Fruit fly (Drosophila melanogaster) whole organism, embryonic: ENCODE data around the gene Rrp46.

Experiments used
- ATbp ChIP-seq: fragments of 200-800 bp; sonication (Bioruptor generic); optimal IDR thresholded peaks from 2 replicates; lab custom pipeline; 2017; ENCODE audit warnings: missing biosample characterization, mild to moderate bottlenecking, missing genetic modification characterization, missing genetic modification reagents
- Atf6 ChIP-seq: fragments of 200-800 bp; sonication (Bioruptor generic); IDR thresholded peaks from 2 replicates; pipeline ENCODE4 v1.3.6; 2022; ENCODE audit warnings: missing biosample characterization, missing genetic modification characterization
- CG10209 ChIP-seq: fragments of 200-800 bp; sonication (Bioruptor generic); optimal IDR thresholded peaks from 3 replicates; lab custom pipeline; 2017; ENCODE audit warnings: missing biosample characterization, mild to moderate bottlenecking, missing genetic modification characterization, missing genetic modification reagents
- CG10654 ChIP-seq: fragments of 200-800 bp; sonication (Bioruptor generic); optimal IDR thresholded peaks from 2 replicates; lab custom pipeline; 2016; ENCODE audit warnings: missing biosample characterization, missing genetic modification characterization
- CG12219 ChIP-seq: fragments of 200-800 bp; sonication (Bioruptor generic); optimal IDR thresholded peaks from 3 replicates; lab custom pipeline; 2018; ENCODE audit warnings: missing biosample characterization, mild to moderate bottlenecking, missing genetic modification characterization
- CG15601 ChIP-seq: fragments of 200-800 bp; sonication (Bioruptor generic); optimal IDR thresholded peaks from 3 replicates; lab custom pipeline; 2019; ENCODE audit warnings: missing biosample characterization, mild to moderate bottlenecking, missing genetic modification characterization, moderate library complexity
- CG16813 ChIP-seq: fragments of 200-800 bp; sonication (Bioruptor generic); IDR thresholded peaks from 3 replicates; pipeline ENCODE4 v1.3.6; 2022; ENCODE audit warnings: missing biosample characterization, missing genetic modification characterization; ENCODE audit not compliant: partially characterized antibody
- CG17802 ChIP-seq: fragments of 200-800 bp; sonication (Bioruptor generic); optimal IDR thresholded peaks from 2 replicates; lab custom pipeline; 2018; ENCODE audit warnings: missing biosample characterization, mild to moderate bottlenecking, missing genetic modification characterization, moderate library complexity
- CG17829 ChIP-seq: fragments of 200-800 bp; optimal IDR thresholded peaks from 2 replicates; lab custom pipeline; 2019; ENCODE audit warnings: missing biosample characterization, mild to moderate bottlenecking, missing genetic modification characterization, moderate library complexity
- CG18599 ChIP-seq: fragments of 200-800 bp; sonication (Bioruptor generic); optimal IDR thresholded peaks from 3 replicates; lab custom pipeline; 2017; ENCODE audit warnings: missing biosample characterization, missing genetic modification characterization, mild to moderate bottlenecking, moderate library complexity, missing genetic modification reagents
- CG18764 ChIP-seq: fragments of 200-800 bp; sonication (Bioruptor generic); optimal IDR thresholded peaks from 3 replicates; lab custom pipeline; 2016; ENCODE audit warnings: missing biosample characterization, missing genetic modification characterization
- CG2129 ChIP-seq: fragments of 200-800 bp; sonication (Bioruptor generic); IDR thresholded peaks from 2 replicates; pipeline ENCODE4 v1.3.6; 2022; ENCODE audit warnings: missing biosample characterization, missing genetic modification characterization; ENCODE audit not compliant: partially characterized antibody
- CG2712 ChIP-seq: fragments of 200-800 bp; optimal IDR thresholded peaks from 3 replicates; lab custom pipeline; 2019; ENCODE audit warnings: missing biosample characterization, mild to moderate bottlenecking, missing genetic modification characterization, moderate library complexity
- CG3065 ChIP-seq: fragments of 200-800 bp; sonication (Bioruptor generic); optimal IDR thresholded peaks from 2 replicates; lab custom pipeline; 2016; ENCODE audit warnings: missing biosample characterization, missing genetic modification characterization
- CG4424 ChIP-seq: fragments of 200-800 bp; sonication (Bioruptor generic); optimal IDR thresholded peaks from 3 replicates; lab custom pipeline; 2016; ENCODE audit warnings: missing biosample characterization, missing genetic modification characterization
- CG5245 ChIP-seq: fragments of 200-800 bp; sonication (Bioruptor generic); optimal IDR thresholded peaks from 3 replicates; lab custom pipeline; 2016; ENCODE audit warnings: missing biosample characterization, missing genetic modification characterization
- CG6254 ChIP-seq: fragments of 200-800 bp; sonication (Bioruptor generic); optimal IDR thresholded peaks from 3 replicates; lab custom pipeline; 2017; ENCODE audit warnings: mild to moderate bottlenecking, missing biosample characterization, missing genetic modification reagents, missing genetic modification characterization
- CG6813 ChIP-seq: fragments of 200-800 bp; sonication (Bioruptor generic); optimal IDR thresholded peaks from 2 replicates; lab custom pipeline; 2017; ENCODE audit warnings: missing biosample characterization, missing genetic modification characterization, mild to moderate bottlenecking, moderate library complexity, missing genetic modification reagents
- CG7556 ChIP-seq: fragments of 200-800 bp; sonication (Bioruptor generic); optimal IDR thresholded peaks from 2 replicates; lab custom pipeline; 2017; ENCODE audit warnings: missing biosample characterization, mild to moderate bottlenecking, missing genetic modification characterization
- D ChIP-seq, 2 experiments: fragments of 200-800 bp in 1 of 2; fragments of >200 bp in 1 of 2; sonication (Bioruptor generic) in 1 of 2; optimal IDR thresholded peaks; 2 replicates in 1 of 2; 3 replicates in 1 of 2; lab custom pipeline; 2017; ENCODE audit warnings: mild to moderate bottlenecking in 1 of 2, missing biosample characterization in 1 of 2, missing genetic modification characterization in 1 of 2, missing genetic modification reagents in 1 of 2
- Dip3 ChIP-seq: fragments of 200-800 bp; sonication (Bioruptor generic); optimal IDR thresholded peaks from 3 replicates; lab custom pipeline; 2016; ENCODE audit warnings: missing biosample characterization, missing genetic modification characterization
- E2f1 ChIP-seq: fragments of 200-800 bp; sonication (Bioruptor generic); IDR thresholded peaks from 2 replicates; pipeline ENCODE4 v1.3.6; 2022; ENCODE audit warnings: missing biosample characterization, missing genetic modification characterization
- Ets65A ChIP-seq: fragments of 200-800 bp; sonication (Bioruptor generic); peaks from one replicate; lab custom pipeline; 2016; ENCODE audit warnings: missing biosample characterization, missing genetic modification characterization
- Gsc ChIP-seq: fragments of 200-800 bp; sonication (Bioruptor generic); IDR thresholded peaks from 2 replicates; pipeline ENCODE4 v1.3.6; 2022; ENCODE audit warnings: missing biosample characterization, missing genetic modification characterization
- Hr51 ChIP-seq, 2 experiments: fragments of 200-800 bp; sonication (Bioruptor generic); optimal IDR thresholded peaks; 2 replicates in 1 of 2; 3 replicates in 1 of 2; lab custom pipeline; 2016 to 2018; ENCODE audit warnings: missing biosample characterization in 2 of 2, missing genetic modification characterization in 2 of 2, mild to moderate bottlenecking in 1 of 2, moderate library complexity in 1 of 2
- Hsf ChIP-seq: fragments of 200-800 bp; sonication (Bioruptor generic); optimal IDR thresholded peaks from 3 replicates; lab custom pipeline; 2016; ENCODE audit warnings: missing biosample characterization, missing genetic modification characterization
- Jarid2 ChIP-seq: fragments of 200-800 bp; sonication (Bioruptor generic); optimal IDR thresholded peaks from 3 replicates; lab custom pipeline; 2017; ENCODE audit warnings: mild to moderate bottlenecking, missing biosample characterization, missing genetic modification reagents, missing genetic modification characterization
- Lhr ChIP-seq: fragments of 200-800 bp; sonication (Bioruptor generic); optimal IDR thresholded peaks from 3 replicates; lab custom pipeline; 2017; ENCODE audit warnings: mild to moderate bottlenecking, missing biosample characterization, missing genetic modification reagents, missing genetic modification characterization
- MESR4 ChIP-seq: fragments of 200-800 bp; sonication (Bioruptor generic); optimal IDR thresholded peaks from 2 replicates; lab custom pipeline; 2018; ENCODE audit warnings: missing biosample characterization, mild to moderate bottlenecking, missing genetic modification characterization, moderate library complexity
- Med ChIP-seq: fragments of 200-800 bp; sonication (Bioruptor generic); peaks from one replicate; lab custom pipeline; 2016; ENCODE audit warnings: missing biosample characterization, missing genetic modification characterization, mild to moderate bottlenecking, inconsistent platforms, moderate library complexity
- NFAT ChIP-seq: fragments of 200-800 bp; sonication (Bioruptor generic); IDR thresholded peaks from 2 replicates; pipeline ENCODE4 v1.3.6; 2022; ENCODE audit warnings: missing biosample characterization, missing genetic modification characterization
- Nf-YB ChIP-seq: fragments of 200-800 bp; sonication (Bioruptor generic); optimal IDR thresholded peaks from 3 replicates; lab custom pipeline; 2019; ENCODE audit warnings: missing biosample characterization, mild to moderate bottlenecking, missing genetic modification characterization, moderate library complexity
- Poxn ChIP-seq: fragments of 200-800 bp; sonication (Bioruptor generic); IDR thresholded peaks from 2 replicates; pipeline ENCODE4 v1.3.6; 2022; ENCODE audit warnings: missing biosample characterization, missing genetic modification characterization
- chn ChIP-seq: fragments of 200-800 bp; sonication (Bioruptor generic); optimal IDR thresholded peaks from 2 replicates; lab custom pipeline; 2016; ENCODE audit warnings: missing biosample characterization, missing genetic modification characterization
- croc ChIP-seq: fragments of 200-800 bp; sonication (Bioruptor generic); conservative IDR thresholded peaks from 3 replicates; pipeline ENCODE4 v1.3.6; 2022; ENCODE audit warnings: missing biosample characterization, missing genetic modification characterization
- ewg ChIP-seq: fragments of 200-800 bp; sonication (Bioruptor generic); optimal IDR thresholded peaks from 3 replicates; lab custom pipeline; 2017; ENCODE audit warnings: mild to moderate bottlenecking, missing biosample characterization, missing genetic modification reagents, missing genetic modification characterization
- jing ChIP-seq: fragments of 200-800 bp; sonication (Bioruptor generic); optimal IDR thresholded peaks from 2 replicates; lab custom pipeline; 2018; ENCODE audit warnings: missing biosample characterization, mild to moderate bottlenecking, missing genetic modification characterization
- knrl ChIP-seq: fragments of 200-800 bp; sonication (Bioruptor generic); IDR thresholded peaks from 3 replicates; pipeline ENCODE4 v1.3.6; 2022; ENCODE audit warnings: missing biosample characterization, missing genetic modification characterization; ENCODE audit not compliant: partially characterized antibody
- luna ChIP-seq: fragments of 200-800 bp; sonication (Bioruptor generic); optimal IDR thresholded peaks from 2 replicates; lab custom pipeline; 2016; ENCODE audit warnings: missing biosample characterization, missing genetic modification characterization
- mirr ChIP-seq: fragments of 200-800 bp; sonication (Bioruptor generic); optimal IDR thresholded peaks from 3 replicates; lab custom pipeline; 2018; ENCODE audit warnings: missing biosample characterization, mild to moderate bottlenecking, missing genetic modification characterization
- nmo ChIP-seq: fragments of 200-800 bp; sonication (Bioruptor generic); optimal IDR thresholded peaks from 2 replicates; lab custom pipeline; 2018; ENCODE audit warnings: missing biosample characterization, mild to moderate bottlenecking, missing genetic modification characterization, moderate library complexity
- phol ChIP-seq: fragments of 200-800 bp; sonication (Bioruptor generic); optimal IDR thresholded peaks from 3 replicates; lab custom pipeline; 2018; ENCODE audit warnings: missing biosample characterization, mild to moderate bottlenecking, missing genetic modification characterization, moderate library complexity
- pum ChIP-seq: fragments of 200-800 bp; sonication (Bioruptor generic); optimal IDR thresholded peaks from 2 replicates; lab custom pipeline; 2016; ENCODE audit warnings: missing biosample characterization, missing genetic modification characterization
- repo ChIP-seq: fragments of 200-800 bp; sonication (Bioruptor generic); optimal IDR thresholded peaks from 2 replicates; lab custom pipeline; 2016; ENCODE audit warnings: missing biosample characterization, missing genetic modification characterization
- sens-2 ChIP-seq: fragments of 200-800 bp; sonication (Bioruptor generic); IDR thresholded peaks from 2 replicates; pipeline ENCODE4 v1.3.6; 2022; ENCODE audit warnings: missing biosample characterization, missing genetic modification characterization
- tin ChIP-seq: fragments of 200-800 bp; sonication (Bioruptor generic); optimal IDR thresholded peaks from 3 replicates; lab custom pipeline; 2016; ENCODE audit warnings: missing biosample characterization, missing genetic modification characterization
- tna ChIP-seq: fragments of 200-800 bp; sonication (Bioruptor generic); IDR thresholded peaks from 2 replicates; pipeline ENCODE4 v1.3.6; 2022; ENCODE audit warnings: missing biosample characterization, missing genetic modification characterization; ENCODE audit not compliant: partially characterized antibody
- wor ChIP-seq: fragments of 200-800 bp; sonication (Bioruptor generic); IDR thresholded peaks from 2 replicates; pipeline ENCODE4 v1.3.6; 2022; ENCODE audit warnings: missing biosample characterization, missing genetic modification characterization
- zfh2 ChIP-seq: fragments of 200-800 bp; sonication (Bioruptor generic); optimal IDR thresholded peaks from 2 replicates; lab custom pipeline; 2016; ENCODE audit warnings: missing biosample characterization, missing genetic modification characterization

The Rrp46 gene

DNA sequence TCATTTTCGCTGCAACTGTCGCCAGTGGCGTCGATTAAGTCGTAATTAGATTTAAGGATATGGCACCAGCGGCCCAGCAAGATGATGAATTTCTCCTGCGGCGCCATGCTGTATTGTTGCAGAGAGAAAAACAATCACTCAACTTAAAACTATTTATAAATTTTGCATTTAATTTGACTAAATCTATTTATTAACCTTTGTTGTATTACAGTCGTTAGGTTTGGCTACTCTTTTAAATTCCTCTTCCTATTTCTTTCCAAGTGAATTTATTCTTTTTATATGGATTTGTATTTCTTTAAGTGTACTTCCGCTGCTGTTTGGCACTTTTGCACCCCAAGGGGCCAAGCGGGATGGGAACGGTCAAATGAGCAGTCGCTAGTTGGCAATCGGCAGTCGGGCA lies 35.9 kb downstream of the Rrp46 start (continued):
- peak; percentile 12 for TF ChIP-seq Lhr (GFP tag; lab: Kevin White, UChicago)
- TF ChIP-seq CG16813 (GFP tag; lab: Robert Waterston, UW), result no peak
- TF ChIP-seq nmo (GFP tag; lab: Kevin White, UChicago), result peak; percentile 53
- TF ChIP-seq D (optimal IDR thresholded peaks at IDR 0.05; lab: Kevin White, UChicago), result no peak
- TF ChIP-seq D (GFP tag; optimal IDR thresholded peaks at IDR 0.05; lab: Kevin White, UChicago), result peak; percentile 66
- TF ChIP-seq chn, result peak; percentile 12
- 0 out of 2 replicates have a peak, but pooled peaks have one; percentile 47 for TF ChIP-seq Gsc
- TF ChIP-seq Med (GFP tag; lab: Kevin White, UChicago), result no peak
- TF ChIP-seq Dip3 (GFP tag; lab: Kevin White, UChicago), result no peak
- peak; percentile 53 for TF ChIP-seq CG15601 (tag; lab: Kevin White, UChicago)
- TF ChIP-seq CG10209 (GFP tag; lab: Kevin White, UChicago), result peak; percentile 17
- no peak for TF ChIP-seq MESR4 (GFP tag; lab: Kevin White, UChicago)
- TF ChIP-seq CG5245 (GFP tag; lab: Kevin White, UChicago), result no peak
- no peak for TF ChIP-seq sens-2 (GFP tag; lab: Robert Waterston, UW)
- peak; percentile 57 for TF ChIP-seq CG7556 (GFP tag; lab: Kevin White, UChicago)
- TF ChIP-seq mirr (GFP tag; lab: Kevin White, UChicago), result no peak
- peak; percentile 76 for TF ChIP-seq CG2712 (tag; lab: Kevin White, UChicago)
- TF ChIP-seq E2f1 (GFP tag; lab: Robert Waterston, UW), result no peak
- TF ChIP-seq repo (GFP tag; lab: Kevin White, UChicago), result no peak
- peak; percentile 7 for TF ChIP-seq CG6813 (GFP tag; lab: Kevin White, UChicago)
- TF ChIP-seq zfh2 (GFP tag; lab: Kevin White, UChicago), result no peak
- TF ChIP-seq phol, result peak; percentile 72
- peak; percentile 4 for TF ChIP-seq ewg (GFP tag; lab: Kevin White, UChicago)
- TF ChIP-seq Hr51 (GFP tag; optimal IDR thresholded peaks at IDR 0.05; lab: Kevin White, UChicago), result peak in 1 of 2 experiments; percentile 52
- TF ChIP-seq jing (GFP tag; lab: Kevin White, UChicago), result peak; percentile 10
- TF ChIP-seq CG10654 (GFP tag; lab: Kevin White, UChicago), result no peak
- TF ChIP-seq luna (GFP tag; lab: Kevin White, UChicago), result no peak
- TF ChIP-seq CG2129 (GFP tag; lab: Robert Waterston, UW), result no peak
- TF ChIP-seq CG18599, result peak; percentile 36
- TF ChIP-seq Poxn (GFP tag; lab: Robert Waterston, UW), result no peak
- TF ChIP-seq tna, result no peak
- no peak for TF ChIP-seq NFAT (GFP tag; lab: Robert Waterston, UW)
- TF ChIP-seq wor, result 0 out of 2 replicates have a peak, but pooled peaks have one; percentile 15
- no peak for TF ChIP-seq Atf6 (GFP tag; lab: Robert Waterston, UW)
- peak; percentile 8 for TF ChIP-seq pum
- TF ChIP-seq Jarid2 (GFP tag; lab: Kevin White, UChicago), result no peak
- TF ChIP-seq CG18764 (GFP tag; lab: Kevin White, UChicago), result no peak
- TF ChIP-seq CG17829 (tag; lab: Kevin White, UChicago), result peak; percentile 64
- peak; percentile 2 for TF ChIP-seq CG12219 (GFP tag; lab: Kevin White, UChicago)
- TF ChIP-seq knrl, result no peak
- peak; percentile 41 for TF ChIP-seq ATbp (GFP tag; lab: Kevin White, UChicago)
- no peak for TF ChIP-seq Hsf
- no peak for TF ChIP-seq CG3065 (GFP tag; lab: Kevin White, UChicago)
- 0 out of 3 replicates have a peak, but pooled peaks have one; percentile 29 for TF ChIP-seq croc (GFP tag; lab: Robert Waterston, UW)
- TF ChIP-seq CG4424 (GFP tag; lab: Kevin White, UChicago), result peak; percentile 25
- peak; percentile 2 for TF ChIP-seq Nf-YB (GFP tag; lab: Kevin White, UChicago)
- TF ChIP-seq CG17802 (tag; lab: Kevin White, UChicago), result peak; percentile 19
- TF ChIP-seq tin (GFP tag; lab: Kevin White, UChicago), result peak; percentile 23
- TF ChIP-seq Ets65A (GFP tag; lab: Kevin White, UChicago), result peak; percentile 75
- peak; percentile 9 for TF ChIP-seq CG6254 (GFP tag; lab: Kevin White, UChicago)
